Fruit fly (Drosophila melanogaster): Measurements from ENCODE around the gene CG17681.

dm6 chr2L:18145826-18146225 is 7.1 kb upstream of the CG17681 start:
- TF ChIP-seq jumu (GFP tag; optimal IDR thresholded peaks at IDR 0.05): no peak
- no peak for TF ChIP-seq BEAF-32 (GFP tag; optimal IDR thresholded peaks at IDR 0.05)

Measured in whole organism, embryonic.